Fruit fly (Drosophila melanogaster) whole organism, embryonic: ENCODE data around the gene CG10317.

Source experiments
- Antp ChIP-seq: fragments of 200-800 bp; sonication (Bioruptor generic); optimal IDR thresholded peaks from 3 replicates; lab custom pipeline; 2016; ENCODE audit warnings: missing biosample characterization, missing genetic modification characterization
- CG10321 ChIP-seq: fragments of 200-800 bp; sonication (Bioruptor generic); IDR thresholded peaks from 2 replicates; pipeline ENCODE4 v1.3.6; 2022; ENCODE audit warnings: missing biosample characterization, missing genetic modification characterization
- CG11723 ChIP-seq: fragments of 200-800 bp; sonication (Bioruptor generic); optimal IDR thresholded peaks from 2 replicates; lab custom pipeline; 2017; ENCODE audit warnings: missing biosample characterization, mild to moderate bottlenecking, missing genetic modification characterization
- CG12659 ChIP-seq: fragments of 200-800 bp; sonication (Bioruptor generic); optimal IDR thresholded peaks from 3 replicates; lab custom pipeline; 2017; ENCODE audit warnings: mild to moderate bottlenecking, missing biosample characterization, missing genetic modification reagents, missing genetic modification characterization
- CG12942 ChIP-seq: fragments of 200-800 bp; sonication (Bioruptor generic); optimal IDR thresholded peaks from 3 replicates; lab custom pipeline; 2016; ENCODE audit warnings: missing biosample characterization, missing genetic modification characterization
- CG14014 ChIP-seq: fragments of 200-800 bp; sonication (Bioruptor generic); IDR thresholded peaks from 2 replicates; pipeline ENCODE4 v1.3.6; 2022; ENCODE audit warnings: missing biosample characterization, missing genetic modification characterization
- CG14710 ChIP-seq: fragments of 200-800 bp; sonication (Bioruptor generic); optimal IDR thresholded peaks from 3 replicates; lab custom pipeline; 2019; ENCODE audit warnings: missing biosample characterization, mild to moderate bottlenecking, missing genetic modification characterization, moderate library complexity
- CG14860 ChIP-seq: fragments of 200-800 bp; sonication (Bioruptor generic); IDR thresholded peaks from 3 replicates; pipeline ENCODE4 v1.3.6; 2022; ENCODE audit warnings: missing biosample characterization, missing genetic modification characterization; ENCODE audit not compliant: partially characterized antibody
- CG15514 ChIP-seq: fragments of 200-800 bp; sonication (Bioruptor generic); optimal IDR thresholded peaks from 3 replicates; lab custom pipeline; 2017; ENCODE audit warnings: missing biosample characterization, missing genetic modification characterization, mild to moderate bottlenecking, moderate library complexity, missing genetic modification reagents
- CG15696 ChIP-seq: fragments of 200-800 bp; sonication (Bioruptor generic); optimal IDR thresholded peaks from 2 replicates; lab custom pipeline; 2019; ENCODE audit warnings: missing biosample characterization, mild to moderate bottlenecking, missing genetic modification characterization, moderate library complexity
- CG1602 ChIP-seq: fragments of 200-800 bp; sonication (Bioruptor generic); optimal IDR thresholded peaks from 3 replicates; lab custom pipeline; 2016; ENCODE audit warnings: missing biosample characterization, missing genetic modification characterization
- CG16813 ChIP-seq: fragments of 200-800 bp; sonication (Bioruptor generic); IDR thresholded peaks from 3 replicates; pipeline ENCODE4 v1.3.6; 2022; ENCODE audit warnings: missing biosample characterization, missing genetic modification characterization; ENCODE audit not compliant: partially characterized antibody
- CG2199 ChIP-seq: fragments of 200-800 bp; sonication (Bioruptor generic); IDR thresholded peaks from 3 replicates; pipeline ENCODE4 v1.3.6; 2022; ENCODE audit warnings: missing biosample characterization, missing genetic modification characterization
- CG2875 ChIP-seq: fragments of 200-800 bp; sonication (Bioruptor generic); optimal IDR thresholded peaks from 2 replicates; lab custom pipeline; 2017; ENCODE audit warnings: missing biosample characterization, mild to moderate bottlenecking, missing genetic modification characterization, missing genetic modification reagents
- CG42726 ChIP-seq: fragments of 200-800 bp; sonication (Bioruptor generic); IDR thresholded peaks from 2 replicates; pipeline ENCODE4 v1.3.6; 2022; ENCODE audit warnings: missing biosample characterization, missing genetic modification characterization; ENCODE audit not compliant: partially characterized antibody
- CG7839 ChIP-seq: fragments of 200-800 bp; sonication (Bioruptor generic); optimal IDR thresholded peaks from 3 replicates; lab custom pipeline; 2018; ENCODE audit warnings: missing biosample characterization, mild to moderate bottlenecking, missing genetic modification characterization, moderate library complexity
- CG7963 ChIP-seq: fragments of 200-800 bp; sonication (Bioruptor generic); IDR thresholded peaks from 3 replicates; pipeline ENCODE4 v1.3.6; 2022; ENCODE audit warnings: missing biosample characterization, missing genetic modification characterization; ENCODE audit not compliant: partially characterized antibody
- CG9932 ChIP-seq: fragments of 200-800 bp; sonication (Bioruptor generic); IDR thresholded peaks from 2 replicates; pipeline ENCODE4 v1.3.6; 2022; ENCODE audit warnings: missing biosample characterization, missing genetic modification characterization
- CTCF ChIP-seq: fragments of 200-800 bp; sonication (Bioruptor generic); optimal IDR thresholded peaks from 2 replicates; lab custom pipeline; 2017; ENCODE audit warnings: missing biosample characterization, mild to moderate bottlenecking, missing genetic modification characterization, moderate library complexity
- CrebB ChIP-seq: fragments of 200-800 bp; sonication (Bioruptor generic); optimal IDR thresholded peaks from 3 replicates; lab custom pipeline; 2018; ENCODE audit warnings: missing biosample characterization, mild to moderate bottlenecking, missing genetic modification characterization
- Dad ChIP-seq: fragments of 200-800 bp; sonication (Bioruptor generic); optimal IDR thresholded peaks from 3 replicates; lab custom pipeline; 2016; ENCODE audit warnings: missing biosample characterization, missing genetic modification characterization
- Ets97D ChIP-seq: fragments of 200-800 bp; sonication (Bioruptor generic); optimal IDR thresholded peaks from 3 replicates; lab custom pipeline; 2016; ENCODE audit warnings: missing biosample characterization, missing genetic modification characterization
- Fer1 ChIP-seq: fragments of 200-800 bp; sonication (Bioruptor generic); optimal IDR thresholded peaks from 2 replicates; lab custom pipeline; 2017; ENCODE audit warnings: missing biosample characterization, mild to moderate bottlenecking, missing genetic modification characterization
- HmgD ChIP-seq: fragments of 200-800 bp; sonication (Bioruptor generic); optimal IDR thresholded peaks from 3 replicates; lab custom pipeline; 2016; ENCODE audit warnings: missing biosample characterization, missing genetic modification characterization
- HmgZ ChIP-seq: fragments of 200-800 bp; sonication (Bioruptor generic); optimal IDR thresholded peaks from 2 replicates; lab custom pipeline; 2018; ENCODE audit warnings: missing biosample characterization, mild to moderate bottlenecking, missing genetic modification characterization
- Hmr ChIP-seq: fragments of 200-800 bp; sonication (Bioruptor generic); optimal IDR thresholded peaks from 3 replicates; lab custom pipeline; 2017; ENCODE audit warnings: mild to moderate bottlenecking, missing biosample characterization, missing genetic modification reagents, missing genetic modification characterization
- Med ChIP-seq: fragments of 200-800 bp; sonication (Bioruptor generic); peaks from one replicate; lab custom pipeline; 2016; ENCODE audit warnings: missing biosample characterization, missing genetic modification characterization, mild to moderate bottlenecking, inconsistent platforms, moderate library complexity
- Oaz ChIP-seq: fragments of 200-800 bp; sonication (Bioruptor generic); IDR thresholded peaks from 2 replicates; pipeline ENCODE4 v1.3.6; 2022; ENCODE audit warnings: missing biosample characterization, missing genetic modification characterization
- Opbp ChIP-seq: fragments of 200-800 bp; sonication (Bioruptor generic); IDR thresholded peaks from 3 replicates; pipeline ENCODE4 v1.3.6; 2022; ENCODE audit warnings: missing biosample characterization, missing genetic modification characterization; ENCODE audit not compliant: partially characterized antibody
- Scr ChIP-seq: fragments of 200-800 bp; sonication (Bioruptor generic); IDR thresholded peaks from 2 replicates; pipeline ENCODE4 v1.3.6; 2022; ENCODE audit warnings: missing biosample characterization, missing genetic modification characterization; ENCODE audit not compliant: partially characterized antibody
- Xbp1 ChIP-seq: fragments of 200-800 bp; sonication (Bioruptor generic); optimal IDR thresholded peaks from 3 replicates; lab custom pipeline; 2016; ENCODE audit warnings: missing biosample characterization, mild to moderate bottlenecking, missing genetic modification characterization
- br ChIP-seq: fragments of >200 bp; optimal IDR thresholded peaks from 2 replicates; lab custom pipeline; 2017
- caup ChIP-seq: fragments of 200-800 bp; sonication (Bioruptor generic); optimal IDR thresholded peaks from 3 replicates; lab custom pipeline; 2017; ENCODE audit warnings: missing biosample characterization, mild to moderate bottlenecking, missing genetic modification characterization, moderate library complexity; ENCODE audit not compliant: severe bottlenecking
- chinmo ChIP-seq: fragments of 200-800 bp; sonication (Bioruptor generic); IDR thresholded peaks from 4 replicates; pipeline ENCODE4 v1.3.6; 2022; ENCODE audit warnings: missing biosample characterization, missing genetic modification characterization; ENCODE audit not compliant: partially characterized antibody
- dimm ChIP-seq: fragments of 200-800 bp; sonication (Bioruptor generic); IDR thresholded peaks from 2 replicates; pipeline ENCODE4 v1.3.6; 2022; ENCODE audit warnings: missing biosample characterization, missing genetic modification characterization
- disco-r ChIP-seq: fragments of 200-800 bp; sonication (Bioruptor generic); optimal IDR thresholded peaks from 2 replicates; lab custom pipeline; 2016; ENCODE audit warnings: missing biosample characterization, missing genetic modification characterization
- gce ChIP-seq: fragments of 200-800 bp; sonication (Bioruptor generic); IDR thresholded peaks from 3 replicates; pipeline ENCODE4 v1.3.6; 2022; ENCODE audit warnings: missing biosample characterization, missing genetic modification characterization
- hbn ChIP-seq: fragments of 200-800 bp; sonication (Bioruptor generic); IDR thresholded peaks from 2 replicates; pipeline ENCODE4 v1.3.6; 2022; ENCODE audit warnings: missing biosample characterization, missing genetic modification characterization; ENCODE audit not compliant: partially characterized antibody
- knrl ChIP-seq: fragments of 200-800 bp; sonication (Bioruptor generic); IDR thresholded peaks from 3 replicates; pipeline ENCODE4 v1.3.6; 2022; ENCODE audit warnings: missing biosample characterization, missing genetic modification characterization; ENCODE audit not compliant: partially characterized antibody
- lab ChIP-seq: fragments of 200-800 bp; sonication (Bioruptor generic); optimal IDR thresholded peaks from 3 replicates; lab custom pipeline; 2017; ENCODE audit warnings: missing biosample characterization, missing genetic modification characterization, mild to moderate bottlenecking, moderate library complexity, missing genetic modification reagents
- lmd ChIP-seq: fragments of 200-800 bp; sonication (Bioruptor generic); IDR thresholded peaks from 2 replicates; pipeline ENCODE4 v1.3.6; 2022; ENCODE audit warnings: missing biosample characterization, missing genetic modification characterization
- ranshi ChIP-seq: fragments of 200-800 bp; sonication (Bioruptor generic); IDR thresholded peaks from 2 replicates; pipeline ENCODE4 v1.3.6; 2022; ENCODE audit warnings: missing biosample characterization, missing genetic modification characterization
- row ChIP-seq: fragments of 200-800 bp; sonication (Bioruptor generic); IDR thresholded peaks from 3 replicates; pipeline ENCODE4 v1.3.6; 2022; ENCODE audit warnings: missing biosample characterization, missing genetic modification characterization
- run ChIP-seq: fragments of 200-800 bp; sonication (Bioruptor generic); optimal IDR thresholded peaks from 3 replicates; lab custom pipeline; 2018; ENCODE audit warnings: missing biosample characterization, mild to moderate bottlenecking, missing genetic modification characterization
- scrt ChIP-seq: fragments of 200-800 bp; sonication (Bioruptor generic); optimal IDR thresholded peaks from 2 replicates; lab custom pipeline; 2018; ENCODE audit warnings: missing biosample characterization, mild to moderate bottlenecking, missing genetic modification characterization, moderate library complexity
- sens ChIP-seq: fragments of 200-800 bp; sonication (Bioruptor generic); peaks from one replicate; lab custom pipeline; 2016; ENCODE audit warnings: missing biosample characterization, missing genetic modification characterization
- sens-2 ChIP-seq: fragments of 200-800 bp; sonication (Bioruptor generic); IDR thresholded peaks from 2 replicates; pipeline ENCODE4 v1.3.6; 2022; ENCODE audit warnings: missing biosample characterization, missing genetic modification characterization
- vvl ChIP-seq: fragments of 200-800 bp; sonication (Bioruptor generic); IDR thresholded peaks from 2 replicates; pipeline ENCODE4 v1.3.6; 2022; ENCODE audit warnings: missing biosample characterization, missing genetic modification characterization
- wek ChIP-seq: fragments of 200-800 bp; sonication (Bioruptor generic); optimal IDR thresholded peaks from 3 replicates; lab custom pipeline; 2018; ENCODE audit warnings: missing biosample characterization, mild to moderate bottlenecking, missing genetic modification characterization, moderate library complexity
- z ChIP-seq: fragments of 200-800 bp; sonication (Bioruptor generic); IDR thresholded peaks from 3 replicates; pipeline ENCODE4 v1.3.6; 2022; ENCODE audit warnings: missing biosample characterization, missing genetic modification characterization
- zf30C ChIP-seq: fragments of 200-800 bp; sonication (Bioruptor generic); optimal IDR thresholded peaks from 3 replicates; lab custom pipeline; 2018; ENCODE audit warnings: missing biosample characterization, mild to moderate bottlenecking, missing genetic modification characterization

CG10317 gene

dm6 chr3R:16351044-16351443 is 19.3 kb downstream of the CG10317 start (continued):
- 0 out of 2 replicates have a peak, but pooled peaks have one; percentile 3 for TF ChIP-seq hbn (GFP tag; lab: Robert Waterston, UW)
- no peak for TF ChIP-seq z (GFP tag; lab: Robert Waterston, UW)
- peak; percentile 19; the same call in 1 of the 2 replicates for TF ChIP-seq ranshi
- TF ChIP-seq CG14710 (tag; lab: Kevin White, UChicago): no peak
- peak; percentile 6 for TF ChIP-seq Xbp1
- TF ChIP-seq run (tag; lab: Kevin White, UChicago): no peak
- no peak for TF ChIP-seq wek (GFP tag; lab: Kevin White, UChicago)
- TF ChIP-seq CTCF (GFP tag; lab: Kevin White, UChicago): peak; percentile 85
- TF ChIP-seq CG42726 (GFP tag; lab: Robert Waterston, UW): peak; percentile 58; the same call in 1 of the 2 replicates
- no peak for TF ChIP-seq CG12942 (GFP tag; lab: Kevin White, UChicago)
- TF ChIP-seq CG16813 (GFP tag; lab: Robert Waterston, UW): peak; percentile 51; the same call in 2 of the 3 replicates
- no peak for TF ChIP-seq dimm (GFP tag; lab: Robert Waterston, UW)
- no peak for TF ChIP-seq scrt (GFP tag; lab: Kevin White, UChicago)
- peak; percentile 41; the same call in 1 of the 2 replicates for TF ChIP-seq vvl (GFP tag; lab: Robert Waterston, UW)
- TF ChIP-seq HmgD: peak; percentile 68
- peak; percentile 95 for TF ChIP-seq CG2199 (GFP tag; lab: Robert Waterston, UW)
- TF ChIP-seq Antp (GFP tag; lab: Kevin White, UChicago): no peak
- TF ChIP-seq chinmo (GFP tag; lab: Robert Waterston, UW): 0 out of 4 replicates have a peak, but pooled peaks have one; percentile 32
- no peak for TF ChIP-seq disco-r (GFP tag; lab: Kevin White, UChicago)
- TF ChIP-seq CG10321 (GFP tag; lab: Robert Waterston, UW): no peak
- TF ChIP-seq gce: no peak
- TF ChIP-seq Oaz (GFP tag; lab: Robert Waterston, UW): no peak
- TF ChIP-seq Dad (GFP tag; lab: Kevin White, UChicago): no peak
- TF ChIP-seq CG9932 (GFP tag; lab: Robert Waterston, UW): no peak
- no peak for TF ChIP-seq CG2875
- TF ChIP-seq Hmr (GFP tag; lab: Kevin White, UChicago): no peak
- no peak for TF ChIP-seq CG11723
- TF ChIP-seq zf30C (GFP tag; lab: Kevin White, UChicago): no peak
- peak; percentile 43 for TF ChIP-seq sens (GFP tag; lab: Kevin White, UChicago)
- TF ChIP-seq Med (GFP tag; lab: Kevin White, UChicago): peak; percentile 68
- no peak for TF ChIP-seq caup
- no peak for TF ChIP-seq Fer1 (GFP tag; lab: Kevin White, UChicago)
- 0 out of 3 replicates have a peak, but pooled peaks have one; percentile 15 for TF ChIP-seq CG14860 (GFP tag; lab: Robert Waterston, UW)
- no peak for TF ChIP-seq CG12659 (GFP tag; lab: Kevin White, UChicago)
- no peak for TF ChIP-seq CG14014
- peak; percentile 58; the same call in 2 of the 3 replicates for TF ChIP-seq Opbp (GFP tag; lab: Robert Waterston, UW)
- peak; percentile 82 for TF ChIP-seq HmgZ (tag; lab: Kevin White, UChicago)
- TF ChIP-seq knrl (GFP tag; lab: Robert Waterston, UW): peak; percentile 42; the same call in 1 of the 3 replicates
- no peak for TF ChIP-seq Scr (GFP tag; lab: Robert Waterston, UW)
- no peak for TF ChIP-seq lab (GFP tag; lab: Kevin White, UChicago)
- no peak for TF ChIP-seq CG7839 (tag; lab: Kevin White, UChicago)
- no peak for TF ChIP-seq sens-2 (GFP tag; lab: Robert Waterston, UW)
- TF ChIP-seq CrebB (tag; lab: Kevin White, UChicago): no peak
- no peak for TF ChIP-seq row (GFP tag; lab: Robert Waterston, UW)
- TF ChIP-seq br (lab: Kevin White, UChicago): no peak
- peak; percentile 2 for TF ChIP-seq Ets97D (GFP tag; lab: Kevin White, UChicago)
- no peak for TF ChIP-seq CG15696 (tag; lab: Kevin White, UChicago)
- TF ChIP-seq CG1602 (GFP tag; lab: Kevin White, UChicago): no peak
- no peak for TF ChIP-seq lmd (GFP tag; lab: Robert Waterston, UW)
- 0 out of 3 replicates have a peak, but pooled peaks have one; percentile 13 for TF ChIP-seq CG7963
- peak; percentile 33 for TF ChIP-seq CG15514
